Fruit fly (Drosophila melanogaster): ENCODE results near the gene CG14137.

The CG14137 gene

dm6 chr3L:11630684-11631083 lies 30.8 kb upstream of the CG14137 start (continued):
- TF ChIP-seq CG9817 (tag; optimal IDR thresholded peaks at IDR 0.05) (no peak), CG4617 (GFP tag; optimal IDR thresholded peaks at IDR 0.05; ENCODE audit: borderline replicate concordance) (no peak), CG8290 (GFP tag; optimal IDR thresholded peaks at IDR 0.05) (no peak), CG8290 (tag; optimal IDR thresholded peaks at IDR 0.05) (no peak), cg (GFP tag; optimal IDR thresholded peaks at IDR 0.05) (no peak), CG32767 (GFP tag; IDR thresholded peaks at IDR 0.05) (no peak), Oaz (GFP tag; IDR thresholded peaks at IDR 0.05) (no peak), Fer3 (tag; optimal IDR thresholded peaks at IDR 0.05) (no peak), CG15696 (tag; optimal IDR thresholded peaks at IDR 0.05) (no peak), CG10565 (GFP tag; optimal IDR thresholded peaks at IDR 0.05) (no peak), ab (GFP tag; optimal IDR thresholded peaks at IDR 0.05) (no peak), CG1602 (GFP tag; optimal IDR thresholded peaks at IDR 0.05) (no peak), onecut (GFP tag; IDR thresholded peaks at IDR 0.05) (no peak), ATbp (GFP tag; optimal IDR thresholded peaks at IDR 0.05) (no peak), Pdp1 (GFP tag; optimal IDR thresholded peaks at IDR 0.05) (peak in 1 of 2 experiments; percentile 64), Dref (GFP tag; IDR thresholded peaks at IDR 0.05) (peak; percentile 68), sna (GFP tag; IDR thresholded peaks at IDR 0.05; ENCODE audit: partially characterized antibody) (no peak), CG7745 (tag; optimal IDR thresholded peaks at IDR 0.05) (no peak), disco-r (GFP tag; optimal IDR thresholded peaks at IDR 0.05) (no peak), Gsc (GFP tag; IDR thresholded peaks at IDR 0.05) (no peak), pan (optimal IDR thresholded peaks at IDR 0.05) (no peak), pan (GFP tag; optimal IDR thresholded peaks at IDR 0.05 in 1 of 2, IDR thresholded peaks at IDR 0.05 in 1 of 2) (no peak), gro (GFP tag; optimal IDR thresholded peaks at IDR 0.05) (no peak), HLHmδ (GFP tag; optimal IDR thresholded peaks at IDR 0.05) (no peak), CG15601 (tag; optimal IDR thresholded peaks at IDR 0.05) (no peak), eve (GFP tag; optimal IDR thresholded peaks at IDR 0.05) (peak in 1 of 2 experiments; percentile 50), org-1 (GFP tag; optimal IDR thresholded peaks at IDR 0.05) (no peak), CTCF (GFP tag; optimal IDR thresholded peaks at IDR 0.05) (no peak), Dll (GFP tag; IDR thresholded peaks at IDR 0.05; ENCODE audit: partially characterized antibody) (peak; percentile 32; the same call in 1 of the 4 replicates), p53 (GFP tag; optimal IDR thresholded peaks at IDR 0.05) (no peak), CG13287 (GFP tag; IDR thresholded peaks at IDR 0.05; ENCODE audit: partially characterized antibody) (peak; percentile 56; the same call in 1 of the 2 replicates), CG12942 (GFP tag; optimal IDR thresholded peaks at IDR 0.05) (no peak), unpg (GFP tag; optimal IDR thresholded peaks at IDR 0.05) (no peak), crp (GFP tag; optimal IDR thresholded peaks at IDR 0.05) (no peak), Atf6 (GFP tag; IDR thresholded peaks at IDR 0.05) (no peak), CG7556 (GFP tag; optimal IDR thresholded peaks at IDR 0.05) (no peak), her (GFP tag; optimal IDR thresholded peaks at IDR 0.05) (peak; percentile 16), caup (GFP tag; optimal IDR thresholded peaks at IDR 0.05; ENCODE audit: severe bottlenecking) (no peak), ERR (GFP tag; optimal IDR thresholded peaks at IDR 0.05) (no peak), Bgb (GFP tag; IDR thresholded peaks at IDR 0.05; ENCODE audit: partially characterized antibody) (no peak), Myb (GFP tag; optimal IDR thresholded peaks at IDR 0.05) (peak; percentile 96), so (GFP tag; IDR thresholded peaks at IDR 0.05) (no peak), Lim3 (GFP tag; IDR thresholded peaks at IDR 0.05) (no peak), Max (GFP tag; optimal IDR thresholded peaks at IDR 0.05) (no peak), ftz-f1 (GFP tag; optimal IDR thresholded peaks at IDR 0.05) (no peak), crol (GFP tag; IDR thresholded peaks at IDR 0.05) (no peak), Hr78 (GFP tag; optimal IDR thresholded peaks at IDR 0.05) (no peak), BEAF-32 (GFP tag; optimal IDR thresholded peaks at IDR 0.05) (peak; percentile 36), E2f2 (GFP tag; IDR thresholded peaks at IDR 0.05) (peak; percentile 93), slp2 (GFP tag; optimal IDR thresholded peaks at IDR 0.05) (no peak), klu (GFP tag; IDR thresholded peaks at IDR 0.05) (no peak), schlank (tag; optimal IDR thresholded peaks at IDR 0.05) (no peak)

All from whole organism, embryonic.